Worm (Caenorhabditis elegans) whole organism, young adult: ENCODE results near the gene idpp-5.

Source experiments
- B0261.1 ChIP-seq: sonication (generic microtip); optimal IDR thresholded peaks from 2 replicates; lab custom pipeline; 2016; ENCODE audit warnings: mild to moderate bottlenecking, missing genetic modification characterization, moderate library complexity, missing compliant biosample characterization
- C06A6.2 ChIP-seq: fragments of 200-800 bp; sonication (Bioruptor generic); conservative IDR thresholded peaks from 2 replicates; pipeline ENCODE4 v1.3.6; 2022; ENCODE audit warnings: missing genetic modification characterization, missing compliant biosample characterization
- D2030.7 ChIP-seq: fragments of 200-800 bp; sonication (Bioruptor generic); IDR thresholded peaks from 2 replicates; pipeline ENCODE4 v1.3.6; 2022; ENCODE audit warnings: missing genetic modification reagents, missing genetic modification characterization, missing compliant biosample characterization
- F39B2.1 ChIP-seq: fragments of 200-800 bp; sonication (Bioruptor generic); IDR thresholded peaks from 2 replicates; pipeline ENCODE4 v1.3.6; 2022; ENCODE audit warnings: missing genetic modification reagents, missing genetic modification characterization, missing compliant biosample characterization
- F57A8.1 ChIP-seq: fragments of 200-800 bp; sonication (Bioruptor generic); optimal IDR thresholded peaks from 2 replicates; lab custom pipeline; 2018; ENCODE audit warnings: mild to moderate bottlenecking, missing genetic modification characterization, moderate library complexity, missing compliant biosample characterization
- akir-1 ChIP-seq: fragments of 200-800 bp; sonication (Bioruptor generic); optimal IDR thresholded peaks from 2 replicates; lab custom pipeline; 2018; ENCODE audit warnings: mild to moderate bottlenecking, missing genetic modification characterization, moderate library complexity, missing compliant biosample characterization
- ama-1 ChIP-seq, 3 experiments: fragments of 150-350 bp in 1 of 3; sonication (generic microtip) in 2 of 3; optimal IDR thresholded peaks; 2 replicates each; lab custom pipeline; 2014 to 2018; ENCODE audit warnings: missing biosample characterization in 2 of 3, missing genetic modification characterization in 2 of 3, missing genetic modification reagents in 2 of 3
- dox-1 ChIP-seq: fragments of 200-800 bp; sonication (Bioruptor generic); IDR thresholded peaks from 2 replicates; pipeline ENCODE4 v1.3.6; 2022; ENCODE audit warnings: missing genetic modification reagents, missing genetic modification characterization, missing compliant biosample characterization
- egl-44 ChIP-seq: fragments of 200-800 bp; sonication (Bioruptor generic); IDR thresholded peaks from 2 replicates; pipeline ENCODE4 v1.3.6; 2022; ENCODE audit warnings: missing genetic modification reagents, missing genetic modification characterization, missing compliant biosample characterization
- him-1 ChIP-seq: sonication (generic microtip); optimal IDR thresholded peaks from 2 replicates; lab custom pipeline; 2016; ENCODE audit warnings: missing genotype, missing genetic modification reagents, missing genetic modification characterization, missing compliant biosample characterization
- hmg-20 ChIP-seq: fragments of 200-800 bp; sonication (Bioruptor generic); IDR thresholded peaks from 2 replicates; pipeline ENCODE4 v1.3.6; 2022; ENCODE audit warnings: missing genetic modification reagents, missing genetic modification characterization, missing compliant biosample characterization
- rcor-1 ChIP-seq: fragments of 200-800 bp; sonication (Bioruptor generic); IDR thresholded peaks from 2 replicates; pipeline ENCODE4 v1.3.6; 2022; ENCODE audit warnings: missing genetic modification reagents, missing genetic modification characterization, missing compliant biosample characterization
- snpc-4 ChIP-seq, 5 experiments: fragments of 150-350 bp in 1 of 5; sonication (generic microtip) in 4 of 5; optimal IDR thresholded peaks; 2 replicates each; lab custom pipeline; 2014 to 2018; ENCODE audit warnings: missing genetic modification characterization in 5 of 5, missing biosample characterization in 3 of 5, antibody characterized with exemption in 2 of 5, mild to moderate bottlenecking in 2 of 5, missing compliant biosample characterization in 2 of 5, missing genotype in 2 of 5, moderate library complexity in 2 of 5, missing genetic modification reagents in 1 of 5
- unc-130 ChIP-seq: sonication (generic microtip); optimal IDR thresholded peaks from 2 replicates; lab custom pipeline; 2016; ENCODE audit warnings: missing genetic modification reagents, missing genetic modification characterization, missing compliant biosample characterization

- TF ChIP-seq him-1 (tag; lab: Kevin White, UChicago) (no peak), C06A6.2 (GFP tag; lab: Robert Waterston, UW) (no peak), D2030.7 (no peak), snpc-4 (GFP tag; optimal IDR thresholded peaks at IDR 0.05; lab: Kevin White, UChicago) (no peak), snpc-4 (tag; optimal IDR thresholded peaks at IDR 0.05; lab: Kevin White, UChicago) (no peak), akir-1 (no peak), ama-1 (optimal IDR thresholded peaks at IDR 0.05; lab: Kevin White, UChicago) (no peak), ama-1 (GFP tag; optimal IDR thresholded peaks at IDR 0.05; lab: Kevin White, UChicago) (no peak), B0261.1 (tag; lab: Kevin White, UChicago) (no peak), F39B2.1 (GFP tag; lab: Robert Waterston, UW) (no peak), hmg-20 (GFP tag; lab: Robert Waterston, UW) (no peak), unc-130 (GFP tag; lab: Kevin White, UChicago) (no peak), F57A8.1 (no peak), rcor-1 (GFP tag; lab: Robert Waterston, UW) (no peak), dox-1 (GFP tag; lab: Robert Waterston, UW) (no peak), egl-44 (no peak)
Measured at ce11 chrX:3820666-3821065, 28.1 kb upstream of the idpp-5 start.
